Worm (Caenorhabditis elegans): ENCODE results near the gene chst-1.

chst-1 gene

ce11 chrII:8086803-8087202, 20.0 kb downstream of the chst-1 start, which contains the start of gene K02C4.3:
TSS of gene K02C4.3 (minus strand) at chrII:8086853.
- TF ChIP-seq ref-2 (tag; optimal IDR thresholded peaks at IDR 0.05) (no peak), unc-86 (tag; optimal IDR thresholded peaks at IDR 0.05) (no peak), ceh-45 (GFP tag; IDR thresholded peaks at IDR 0.05) (no peak), lim-6 (tag; optimal IDR thresholded peaks at IDR 0.05) (no peak), ttx-3 (tag; optimal IDR thresholded peaks at IDR 0.05) (no peak), ceh-31 (tag; optimal IDR thresholded peaks at IDR 0.05) (peak; percentile 25), T23F11.4 (GFP tag; optimal IDR thresholded peaks at IDR 0.05) (no peak), unc-42 (tag; optimal IDR thresholded peaks at IDR 0.05) (peak; percentile 43), ceh-34 (tag; optimal IDR thresholded peaks at IDR 0.05) (no peak), ceh-24 (tag; optimal IDR thresholded peaks at IDR 0.05) (no peak), che-1 (tag; optimal IDR thresholded peaks at IDR 0.05) (no peak), ceh-9 (tag; optimal IDR thresholded peaks at IDR 0.05) (no peak), nfya-1 (tag; optimal IDR thresholded peaks at IDR 0.05) (peak; percentile 23), elt-2 (tag; optimal IDR thresholded peaks at IDR 0.05) (peak; percentile 0), fkh-6 (tag; optimal IDR thresholded peaks at IDR 0.05) (no peak), pqm-1 (tag; optimal IDR thresholded peaks at IDR 0.05) (no peak)

- TF ChIP-seq fkh-6 (tag; optimal IDR thresholded peaks at IDR 0.05) (no peak), nfya-1 (tag; optimal IDR thresholded peaks at IDR 0.05) (no peak), ref-2 (tag; optimal IDR thresholded peaks at IDR 0.05) (no peak), lin-11 (tag; optimal IDR thresholded peaks at IDR 0.05) (no peak), syd-9 (tag; optimal IDR thresholded peaks at IDR 0.05) (no peak)
Observed at ce11 chrII:8078041-8078440, 28.7 kb downstream of the chst-1 start, which contains the start of gene K02C4.5. TSS of gene K02C4.5 (plus strand) at chrII:8078435.

- TF ChIP-seq zip-5 (tag; optimal IDR thresholded peaks at IDR 0.05) = no peak
- TF ChIP-seq C08G9.2 (tag; optimal IDR thresholded peaks at IDR 0.05) = peak; percentile 48
- peak; percentile 45 for TF ChIP-seq ceh-22 (tag; optimal IDR thresholded peaks at IDR 0.05)
- TF ChIP-seq nhr-232 (tag; optimal IDR thresholded peaks at IDR 0.05) = peak; percentile 64
- TF ChIP-seq ama-1 (optimal IDR thresholded peaks at IDR 0.05) = no peak
- TF ChIP-seq eyg-1 (tag; optimal IDR thresholded peaks at IDR 0.05) = peak; percentile 52
- TF ChIP-seq npax-4 (tag; optimal IDR thresholded peaks at IDR 0.05) = peak; percentile 18
- TF ChIP-seq ceh-6 (GFP tag; optimal IDR thresholded peaks at IDR 0.05) = peak; percentile 78
- TF ChIP-seq C38D4.7 (GFP tag; optimal IDR thresholded peaks at IDR 0.05) = peak; percentile 55
- TF ChIP-seq sox-2 (GFP tag; IDR thresholded peaks at IDR 0.05) = no peak
- peak; percentile 76 for TF ChIP-seq hlh-6 (tag; optimal IDR thresholded peaks at IDR 0.05)
- peak; percentile 82 for TF ChIP-seq elt-2 (tag; optimal IDR thresholded peaks at IDR 0.05)
- TF ChIP-seq hlh-30 (tag; optimal IDR thresholded peaks at IDR 0.05; ENCODE audit: insufficient read depth) = peak; percentile 55
- no peak for TF ChIP-seq rnt-1 (tag; optimal IDR thresholded peaks at IDR 0.05)
- peak; percentile 80 for TF ChIP-seq pat-9 (tag; optimal IDR thresholded peaks at IDR 0.05)
- TF ChIP-seq K09A11.1 (tag; optimal IDR thresholded peaks at IDR 0.05; ENCODE audit: insufficient read depth) = peak; percentile 63
- no peak for TF ChIP-seq ceh-24 (tag; optimal IDR thresholded peaks at IDR 0.05)
- TF ChIP-seq unc-42 (tag; optimal IDR thresholded peaks at IDR 0.05) = no peak
- peak; percentile 73 for TF ChIP-seq tbx-2 (tag; optimal IDR thresholded peaks at IDR 0.05)
- no peak for TF ChIP-seq ceh-19 (GFP tag; optimal IDR thresholded peaks at IDR 0.05)
- no peak for TF ChIP-seq elt-4 (tag; optimal IDR thresholded peaks at IDR 0.05)
- TF ChIP-seq pag-3 (tag; optimal IDR thresholded peaks at IDR 0.05; ENCODE audit: borderline replicate concordance) = no peak
- no peak for TF ChIP-seq unc-3 (GFP tag; conservative IDR thresholded peaks at IDR 0.05)
- no peak for TF ChIP-seq unc-3 (tag; optimal IDR thresholded peaks at IDR 0.05)
- peak; percentile 21 for TF ChIP-seq pha-2 (tag; optimal IDR thresholded peaks at IDR 0.05)
- peak; percentile 49 for TF ChIP-seq lin-11 (tag; optimal IDR thresholded peaks at IDR 0.05)
- TF ChIP-seq fkh-10 (GFP tag; optimal IDR thresholded peaks at IDR 0.05) = no peak
- peak; percentile 10 for TF ChIP-seq ceh-31 (tag; optimal IDR thresholded peaks at IDR 0.05)
- no peak for TF ChIP-seq nhr-11 (tag; optimal IDR thresholded peaks at IDR 0.05)
- peak; percentile 6 for TF ChIP-seq ceh-2 (tag; optimal IDR thresholded peaks at IDR 0.05)
- peak; percentile 37 for TF ChIP-seq unc-86 (tag; optimal IDR thresholded peaks at IDR 0.05)
- peak; percentile 17 for TF ChIP-seq ceh-48 (tag; optimal IDR thresholded peaks at IDR 0.05)
- TF ChIP-seq T23F11.4 (GFP tag; optimal IDR thresholded peaks at IDR 0.05) = peak; percentile 45
- TF ChIP-seq tbx-7 (tag; optimal IDR thresholded peaks at IDR 0.05) = peak; percentile 9
- TF ChIP-seq hlh-8 (tag; optimal IDR thresholded peaks at IDR 0.05) = no peak
- TF ChIP-seq ttx-3 (tag; optimal IDR thresholded peaks at IDR 0.05) = peak; percentile 40
- TF ChIP-seq ceh-18 (tag; optimal IDR thresholded peaks at IDR 0.05) = peak; percentile 57
- TF ChIP-seq hlh-13 (GFP tag; optimal IDR thresholded peaks at IDR 0.05) = peak; percentile 57
Observed at ce11 chrII:8075324-8075810, 31.4 kb downstream of the chst-1 start, which contains the start of gene K02C4.2. TSS of gene K02C4.2 (plus strand) at chrII:8075760.

Data from whole organism, late embryonic.